Worm (Caenorhabditis elegans): ENCODE results near the gene exc-14.

ce11 chrV:5046558-5046957, 555 bp upstream of the exc-14 start:
- TF ChIP-seq fos-1 (tag; optimal IDR thresholded peaks at IDR 0.05) = no peak
- TF ChIP-seq ztf-11 (tag; optimal IDR thresholded peaks at IDR 0.05) = no peak
- no peak for TF ChIP-seq lin-11 (tag; optimal IDR thresholded peaks at IDR 0.05)

All from whole organism, L2 larva.